Worm (Caenorhabditis elegans): Measurements from ENCODE around the gene sre-44.

DNA sequence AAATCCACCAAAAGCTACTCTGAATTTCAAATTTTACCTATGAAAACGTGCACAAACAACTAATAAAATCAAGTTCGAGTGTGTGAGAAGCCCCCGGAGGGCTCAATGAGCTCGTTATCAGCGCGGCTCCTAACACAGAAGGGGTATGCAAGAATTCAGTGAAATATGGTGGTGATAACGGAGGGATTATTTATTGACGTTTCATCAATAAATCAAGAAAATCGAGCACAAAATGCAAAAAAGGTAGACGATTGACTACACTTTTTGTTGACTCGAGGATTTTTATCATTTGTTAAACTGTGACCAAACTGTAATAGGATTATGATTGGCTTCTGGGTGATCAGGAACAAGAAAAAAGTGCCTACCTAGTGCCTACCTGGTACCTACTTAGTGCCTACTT, 8.0 kb downstream of the sre-44 start, which contains the start of gene zip-3:
- TF ChIP-seq pqm-1 (tag; optimal IDR thresholded peaks at IDR 0.05) = no peak
- no peak for TF ChIP-seq ztf-16 (tag; optimal IDR thresholded peaks at IDR 0.05)
- TF ChIP-seq eyg-1 (tag; optimal IDR thresholded peaks at IDR 0.05) = no peak
- no peak for TF ChIP-seq ama-1 (optimal IDR thresholded peaks at IDR 0.05)
- TF ChIP-seq nhr-11 (tag; optimal IDR thresholded peaks at IDR 0.05) = no peak
- no peak for TF ChIP-seq madf-2 (tag; optimal IDR thresholded peaks at IDR 0.05)
- no peak for TF ChIP-seq lim-6 (tag; optimal IDR thresholded peaks at IDR 0.05)
- TF ChIP-seq unc-86 (tag; optimal IDR thresholded peaks at IDR 0.05) = no peak
- no peak for TF ChIP-seq ceh-48 (tag; optimal IDR thresholded peaks at IDR 0.05)
